Fruit fly (Drosophila melanogaster) whole organism, wandering third instar larva: Measurements from ENCODE around the gene poe.
A peak's percentile ranks its signal among the peaks of the same experiment; 100 is the strongest.

ENCODE experiments used
- Hr78 ChIP-seq: fragments of >200 bp; optimal IDR thresholded peaks from 2 replicates; lab custom pipeline; 2017; ENCODE audit warnings: missing biosample characterization, missing genetic modification characterization
- Mio ChIP-seq: sonication (Bioruptor generic); optimal IDR thresholded peaks from 2 replicates; lab custom pipeline; 2016; ENCODE audit warnings: missing biosample characterization, missing genetic modification characterization
- br ChIP-seq: fragments of 200-800 bp; sonication (Bioruptor generic); optimal IDR thresholded peaks from 2 replicates; lab custom pipeline; 2016; ENCODE audit warnings: missing biosample characterization, missing genetic modification characterization
- foxo ChIP-seq, 2 experiments: fragments of 200-800 bp; sonication (Bioruptor generic); optimal IDR thresholded peaks; 2 replicates in 1 of 2; 3 replicates in 1 of 2; lab custom pipeline; 2016 to 2017; ENCODE audit warnings: missing biosample characterization in 2 of 2, missing genetic modification characterization in 2 of 2
- pan ChIP-seq: fragments of >200 bp; optimal IDR thresholded peaks from 2 replicates; lab custom pipeline; 2017
- psq ChIP-seq: fragments of 200-800 bp; sonication (Bioruptor generic); optimal IDR thresholded peaks from 3 replicates; lab custom pipeline; 2017; ENCODE audit warnings: missing biosample characterization, mild to moderate bottlenecking, missing genetic modification characterization, moderate library complexity

dm6 chr2L:8093182-8093941 is 21.9 kb upstream of the poe start:
- peak; percentile 49 for TF ChIP-seq psq
- no peak for TF ChIP-seq Mio
- TF ChIP-seq foxo (GFP tag; optimal IDR thresholded peaks at IDR 0.05; lab: Kevin White, UChicago) = no peak
- no peak for TF ChIP-seq br (GFP tag; lab: Kevin White, UChicago)
- TF ChIP-seq Hr78 (GFP tag; lab: Kevin White, UChicago) = no peak
- no peak for TF ChIP-seq pan (lab: Kevin White, UChicago)
